Worm (Caenorhabditis elegans) whole organism, early embryonic: ENCODE measurements around the gene sago-1.

ENCODE experiments used
- B0310.2 ChIP-seq: sonication (generic microtip); optimal IDR thresholded peaks from 2 replicates; lab custom pipeline; 2016; ENCODE audit warnings: mild to moderate bottlenecking, missing genetic modification characterization, missing compliant biosample characterization
- ama-1 ChIP-seq: fragments of 150-350 bp; optimal IDR thresholded peaks from 2 replicates; lab custom pipeline; 2014
- ceh-13 ChIP-seq: fragments of 200-800 bp; sonication (Bioruptor generic); optimal IDR thresholded peaks from 2 replicates; lab custom pipeline; 2018; ENCODE audit warnings: mild to moderate bottlenecking, missing genetic modification characterization, missing compliant biosample characterization
- ceh-36 ChIP-seq: sonication (generic microtip); optimal IDR thresholded peaks from 2 replicates; lab custom pipeline; 2016; ENCODE audit warnings: missing genetic modification characterization, inconsistent platforms, missing compliant biosample characterization
- ets-7 ChIP-seq: sonication (generic microtip); optimal IDR thresholded peaks from 2 replicates; lab custom pipeline; 2016; ENCODE audit warnings: missing genotype, missing genetic modification characterization, missing compliant biosample characterization
- flt-1 ChIP-seq: fragments of 200-800 bp; sonication (Bioruptor generic); IDR thresholded peaks from 2 replicates; pipeline ENCODE4 v1.3.6; 2022; ENCODE audit warnings: missing genetic modification characterization, missing compliant biosample characterization
- hmbx-1 ChIP-seq: sonication (generic microtip); optimal IDR thresholded peaks from 2 replicates; lab custom pipeline; 2016; ENCODE audit warnings: mild to moderate bottlenecking, missing genetic modification characterization, missing compliant biosample characterization
- scrt-1 ChIP-seq: fragments of 200-800 bp; sonication (Bioruptor generic); IDR thresholded peaks from 2 replicates; pipeline ENCODE4 v1.3.6; 2022; ENCODE audit warnings: missing genetic modification characterization, missing compliant biosample characterization
- sea-1 ChIP-seq: fragments of 200-800 bp; sonication (Bioruptor generic); conservative IDR thresholded peaks from 2 replicates; pipeline ENCODE4 v1.3.6; 2022; ENCODE audit warnings: missing genetic modification characterization, missing compliant biosample characterization
- tbx-11 ChIP-seq: fragments of 200-800 bp; sonication (Bioruptor generic); IDR thresholded peaks from 2 replicates; pipeline ENCODE4 v1.3.6; 2022; ENCODE audit warnings: missing genetic modification characterization, missing compliant biosample characterization
- tbx-37 ChIP-seq: fragments of 200-800 bp; sonication (Bioruptor generic); conservative IDR thresholded peaks from 2 replicates; pipeline ENCODE4 v1.3.6; 2022; ENCODE audit warnings: missing genetic modification reagents, missing genetic modification characterization, missing compliant biosample characterization
- tra-4 ChIP-seq: sonication (generic microtip); optimal IDR thresholded peaks from 2 replicates; lab custom pipeline; 2017; ENCODE audit warnings: missing genetic modification characterization, missing compliant biosample characterization

DNA sequence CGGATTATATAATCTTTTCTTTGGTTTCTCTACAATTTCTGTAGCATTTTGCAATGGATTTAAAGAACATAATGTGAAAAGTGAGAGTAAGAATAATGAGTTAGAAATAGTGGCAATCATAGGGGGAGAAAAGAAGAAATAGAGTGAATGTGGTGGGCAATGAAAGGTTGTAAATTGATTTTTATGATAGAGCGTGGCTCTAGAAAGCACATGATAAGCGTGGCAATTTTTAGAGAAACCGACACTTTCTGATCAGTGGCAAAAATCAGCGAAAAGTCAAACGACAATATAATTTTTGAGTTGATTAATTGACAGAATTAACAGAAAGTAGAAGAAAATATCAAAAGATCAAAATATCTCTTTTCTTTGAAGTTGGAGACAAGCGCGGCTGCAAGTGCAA lies 11.2 kb upstream of the sago-1 start, which contains the start of gene K12B6.9:
- TF ChIP-seq ama-1 (lab: Kevin White, UChicago) (no peak), ceh-13 (GFP tag; lab: Kevin White, UChicago) (no peak), flt-1 (GFP tag; lab: Robert Waterston, UW) (no peak), tbx-11 (GFP tag; lab: Robert Waterston, UW) (no peak), ets-7 (no peak), sea-1 (GFP tag; lab: Robert Waterston, UW) (no peak), hmbx-1 (tag; lab: Kevin White, UChicago) (no peak), scrt-1 (GFP tag; lab: Robert Waterston, UW) (no peak), ceh-36 (tag; lab: Kevin White, UChicago) (no peak), tra-4 (tag; lab: Kevin White, UChicago) (no peak), B0310.2 (tag; lab: Kevin White, UChicago) (no peak), tbx-37 (GFP tag; lab: Robert Waterston, UW) (no peak)
